Worm (Caenorhabditis elegans): ENCODE data around the gene M117.3.
A peak's percentile ranks its signal among the peaks of the same experiment; 100 is the strongest.

The M117.3 gene

ce11 chrIV:11785064-11785840, 36.8 kb upstream of the M117.3 start:
- TF ChIP-seq tbx-2 (tag; optimal IDR thresholded peaks at IDR 0.05) (no peak), fkh-10 (GFP tag; optimal IDR thresholded peaks at IDR 0.05) (peak; percentile 63), hmg-11 (tag; optimal IDR thresholded peaks at IDR 0.05) (no peak), nhr-23 (tag; optimal IDR thresholded peaks at IDR 0.05) (no peak), unc-62 (GFP tag; optimal IDR thresholded peaks at IDR 0.05) (no peak), nhr-77 (tag; optimal IDR thresholded peaks at IDR 0.05) (no peak), ceh-9 (tag; optimal IDR thresholded peaks at IDR 0.05) (no peak), nfya-1 (tag; optimal IDR thresholded peaks at IDR 0.05; ENCODE audit: insufficient read depth) (peak; percentile 2), zag-1 (tag; optimal IDR thresholded peaks at IDR 0.05) (no peak), nhr-12 (tag; optimal IDR thresholded peaks at IDR 0.05) (no peak)

ce11 chrIV:11787793-11788192, 34.2 kb upstream of the M117.3 start:
- TF ChIP-seq egl-5 (tag; optimal IDR thresholded peaks at IDR 0.05) (peak; percentile 81), tbx-2 (tag; optimal IDR thresholded peaks at IDR 0.05) (no peak)

DNA sequence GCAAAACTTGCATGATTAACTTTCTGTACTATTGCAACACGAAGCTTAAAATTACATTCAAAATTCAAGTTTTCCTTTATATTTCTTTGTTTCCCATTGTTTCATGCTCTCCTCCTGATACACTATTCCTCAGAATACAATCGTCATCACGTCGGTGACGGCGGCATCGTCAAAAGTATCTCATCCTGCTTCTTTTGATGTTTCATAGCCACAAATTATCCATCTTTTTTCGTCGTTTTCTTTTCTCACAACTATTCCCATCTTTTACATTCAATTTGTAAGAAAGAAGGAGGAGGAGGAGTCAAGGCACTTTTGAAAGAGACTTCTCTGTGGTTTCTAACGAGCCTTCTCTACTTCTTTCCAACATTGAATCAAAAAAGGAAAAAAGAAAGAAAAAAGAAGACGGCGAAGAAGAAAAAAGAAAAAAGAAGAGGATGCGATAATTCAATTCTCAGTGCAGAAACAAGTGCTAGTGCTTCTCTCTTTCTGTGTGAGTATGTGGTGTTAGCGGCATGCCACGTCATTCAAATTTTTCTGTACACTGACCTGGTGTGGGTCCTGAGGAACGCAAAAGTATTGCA, 33.5 kb upstream of the M117.3 start:
- TF ChIP-seq fkh-10 (GFP tag; optimal IDR thresholded peaks at IDR 0.05), result peak; percentile 84
- TF ChIP-seq nfya-1 (tag; optimal IDR thresholded peaks at IDR 0.05; ENCODE audit: insufficient read depth), result peak; percentile 40
- peak; percentile 1 for TF ChIP-seq snpc-4 (tag; optimal IDR thresholded peaks at IDR 0.05)
- no peak for TF ChIP-seq ceh-16 (tag; optimal IDR thresholded peaks at IDR 0.05)
- TF ChIP-seq ztf-11 (tag; optimal IDR thresholded peaks at IDR 0.05), result no peak
- TF ChIP-seq pha-4 (tag; optimal IDR thresholded peaks at IDR 0.05), result no peak
- TF ChIP-seq nhr-23 (tag; optimal IDR thresholded peaks at IDR 0.05), result no peak
- TF ChIP-seq ztf-4 (tag; optimal IDR thresholded peaks at IDR 0.05), result no peak

ce11 chrIV:11792495-11792894, 29.5 kb upstream of the M117.3 start, which contains the start of gene H01G02.3:
Gene H01G02.3 (minus strand): TSS chrIV:11792595.
- TF ChIP-seq nhr-76 (tag; optimal IDR thresholded peaks at IDR 0.05), result no peak
- TF ChIP-seq R02D3.7 (tag; optimal IDR thresholded peaks at IDR 0.05), result no peak
- TF ChIP-seq nhr-237 (tag; optimal IDR thresholded peaks at IDR 0.05), result no peak
- TF ChIP-seq daf-12 (tag; optimal IDR thresholded peaks at IDR 0.05), result no peak
- TF ChIP-seq lin-39 (tag; optimal IDR thresholded peaks at IDR 0.05), result no peak
- no peak for TF ChIP-seq nfya-1 (tag; optimal IDR thresholded peaks at IDR 0.05; ENCODE audit: insufficient read depth)
- no peak for TF ChIP-seq zag-1 (tag; optimal IDR thresholded peaks at IDR 0.05)
- no peak for TF ChIP-seq pqm-1 (tag; optimal IDR thresholded peaks at IDR 0.05)
- TF ChIP-seq tbx-2 (tag; optimal IDR thresholded peaks at IDR 0.05), result no peak

- TF ChIP-seq hmg-11 (tag; optimal IDR thresholded peaks at IDR 0.05) (peak; percentile 16), lin-39 (tag; optimal IDR thresholded peaks at IDR 0.05) (peak; percentile 67), nfya-1 (tag; optimal IDR thresholded peaks at IDR 0.05; ENCODE audit: insufficient read depth) (peak; percentile 76), pha-4 (tag; optimal IDR thresholded peaks at IDR 0.05) (no peak), nhr-77 (tag; optimal IDR thresholded peaks at IDR 0.05) (no peak), ama-1 (optimal IDR thresholded peaks at IDR 0.05) (no peak), fkh-10 (GFP tag; optimal IDR thresholded peaks at IDR 0.05) (peak; percentile 32)
Measured at ce11 chrIV:11793170-11793569, 28.8 kb upstream of the M117.3 start.

- TF ChIP-seq egl-5 (tag; optimal IDR thresholded peaks at IDR 0.05), result no peak
- no peak for TF ChIP-seq nfya-1 (tag; optimal IDR thresholded peaks at IDR 0.05; ENCODE audit: insufficient read depth)
- TF ChIP-seq unc-39 (tag; optimal IDR thresholded peaks at IDR 0.05), result no peak
- TF ChIP-seq lin-39 (tag; optimal IDR thresholded peaks at IDR 0.05), result no peak
- no peak for TF ChIP-seq egl-27 (tag; optimal IDR thresholded peaks at IDR 0.05)
- no peak for TF ChIP-seq pha-4 (tag; optimal IDR thresholded peaks at IDR 0.05)
- no peak for TF ChIP-seq lsy-12 (tag; optimal IDR thresholded peaks at IDR 0.05)
- TF ChIP-seq zag-1 (tag; optimal IDR thresholded peaks at IDR 0.05), result no peak
- no peak for TF ChIP-seq eor-1 (tag; optimal IDR thresholded peaks at IDR 0.05)
- TF ChIP-seq nhr-23 (tag; optimal IDR thresholded peaks at IDR 0.05), result no peak
- TF ChIP-seq lin-15B (tag; optimal IDR thresholded peaks at IDR 0.05), result no peak
- TF ChIP-seq ztf-11 (tag; optimal IDR thresholded peaks at IDR 0.05), result no peak
- no peak for TF ChIP-seq tbx-2 (tag; optimal IDR thresholded peaks at IDR 0.05)
- TF ChIP-seq snpc-4 (tag; optimal IDR thresholded peaks at IDR 0.05), result no peak
- no peak for TF ChIP-seq nhr-25 (tag; optimal IDR thresholded peaks at IDR 0.05)
- TF ChIP-seq nhr-43 (tag; optimal IDR thresholded peaks at IDR 0.05; ENCODE audit: poor library complexity, severe bottlenecking), result no peak
- no peak for TF ChIP-seq pqm-1 (tag; optimal IDR thresholded peaks at IDR 0.05)
Measured at ce11 chrIV:11795964-11796363, 26.0 kb upstream of the M117.3 start.

All from whole organism, L3 larva.